Fruit fly (Drosophila melanogaster): ENCODE data around the gene CG31820.

dm6 chr2L:16026693-16027092 is 20.6 kb upstream of the CG31820 start:
- TF ChIP-seq usp (GFP tag; optimal IDR thresholded peaks at IDR 0.05) = no peak
- TF ChIP-seq psq (optimal IDR thresholded peaks at IDR 0.05) = no peak
- TF ChIP-seq CG8478 (optimal IDR thresholded peaks at IDR 0.05) = no peak
- TF ChIP-seq pan (optimal IDR thresholded peaks at IDR 0.05) = no peak
- TF ChIP-seq EcR (GFP tag; optimal IDR thresholded peaks at IDR 0.05) = no peak

All from whole organism.